Worm (Caenorhabditis elegans) whole organism, L1 larva: ENCODE measurements around the gene T21D12.14.

Source experiments
- C04F5.9 ChIP-seq: sonication (generic microtip); optimal IDR thresholded peaks from 2 replicates; lab custom pipeline; 2016; ENCODE audit warnings: missing genetic modification characterization, missing compliant biosample characterization
- C16A3.4 ChIP-seq: fragments of 150-350 bp; optimal IDR thresholded peaks from 2 replicates; lab custom pipeline; 2014; ENCODE audit warnings: missing biosample characterization, missing genetic modification characterization
- C34B4.2 ChIP-seq: sonication (generic microtip); optimal IDR thresholded peaks from 2 replicates; lab custom pipeline; 2017; ENCODE audit warnings: mild to moderate bottlenecking, missing genetic modification characterization, missing compliant biosample characterization
- F16B12.6 ChIP-seq: fragments of 150-350 bp; optimal IDR thresholded peaks from 2 replicates; lab custom pipeline; 2014; ENCODE audit warnings: missing biosample characterization, missing genetic modification characterization
- aha-1 ChIP-seq: fragments of 150-350 bp; optimal IDR thresholded peaks from 2 replicates; lab custom pipeline; 2014; ENCODE audit warnings: missing biosample characterization, missing genetic modification characterization
- aly-2 ChIP-seq: fragments of 150-350 bp; optimal IDR thresholded peaks from 2 replicates; lab custom pipeline; 2014; ENCODE audit warnings: missing biosample characterization, missing genetic modification characterization
- ceh-63 ChIP-seq: fragments of 200-800 bp; sonication (Bioruptor generic); optimal IDR thresholded peaks from 2 replicates; lab custom pipeline; 2018; ENCODE audit warnings: mild to moderate bottlenecking, missing genetic modification characterization, missing compliant biosample characterization
- ceh-88 ChIP-seq: fragments of 200-800 bp; sonication (Bioruptor generic); IDR thresholded peaks from 2 replicates; pipeline ENCODE4 v1.3.6; 2022; ENCODE audit warnings: missing genetic modification characterization, missing compliant biosample characterization
- ceh-90 ChIP-seq: sonication (generic microtip); optimal IDR thresholded peaks from 2 replicates; lab custom pipeline; 2016; ENCODE audit warnings: missing genetic modification characterization, missing compliant biosample characterization
- ces-1 ChIP-seq: fragments of 150-350 bp; optimal IDR thresholded peaks from 2 replicates; lab custom pipeline; 2014; ENCODE audit warnings: missing biosample characterization, missing genetic modification reagents, missing genetic modification characterization
- dpl-1 ChIP-seq, 3 experiments: fragments of 150-350 bp in 2 of 3; sonication (generic microtip) in 1 of 3; optimal IDR thresholded peaks; 2 replicates each; lab custom pipeline; 2014 to 2017; ENCODE audit warnings: missing biosample characterization in 3 of 3, missing genetic modification characterization in 3 of 3, missing genetic modification reagents in 3 of 3
- efl-3 ChIP-seq: fragments of 200-800 bp; sonication (Bioruptor generic); optimal IDR thresholded peaks from 2 replicates; lab custom pipeline; 2018; ENCODE audit warnings: mild to moderate bottlenecking, missing genetic modification characterization, missing compliant biosample characterization
- egl-13 ChIP-seq: sonication (generic microtip); optimal IDR thresholded peaks from 2 replicates; lab custom pipeline; 2016; ENCODE audit warnings: missing genotype, missing genetic modification reagents, missing genetic modification characterization, missing compliant biosample characterization
- elt-2 ChIP-seq: sonication (generic microtip); optimal IDR thresholded peaks from 2 replicates; lab custom pipeline; 2016; ENCODE audit warnings: missing genetic modification characterization, mild to moderate bottlenecking, inconsistent platforms, missing compliant biosample characterization, missing genetic modification reagents
- fkh-10 ChIP-seq: sonication (generic microtip); optimal IDR thresholded peaks from 2 replicates; lab custom pipeline; 2017; ENCODE audit warnings: missing biosample characterization, missing genetic modification reagents, missing genetic modification characterization
- fkh-4 ChIP-seq: sonication (generic microtip); optimal IDR thresholded peaks from 2 replicates; lab custom pipeline; 2016; ENCODE audit warnings: missing compliant biosample characterization, missing genetic modification characterization, borderline replicate concordance
- grh-1 ChIP-seq: fragments of 200-800 bp; sonication (Bioruptor generic); IDR thresholded peaks from 2 replicates; pipeline ENCODE4 v1.3.6; 2022; ENCODE audit warnings: missing genetic modification reagents, missing genetic modification characterization, missing compliant biosample characterization
- hlh-17 ChIP-seq: fragments of 200-800 bp; sonication (Bioruptor generic); optimal IDR thresholded peaks from 2 replicates; lab custom pipeline; 2018; ENCODE audit warnings: missing genetic modification characterization, mild to moderate bottlenecking, missing compliant biosample characterization, moderate library complexity, borderline replicate concordance
- hlh-4 ChIP-seq: sonication (generic microtip); optimal IDR thresholded peaks from 2 replicates; lab custom pipeline; 2016; ENCODE audit warnings: mild to moderate bottlenecking, missing genetic modification characterization, missing compliant biosample characterization
- isw-1 ChIP-seq: fragments of 200-800 bp; sonication (Bioruptor generic); IDR thresholded peaks from 2 replicates; pipeline ENCODE4 v1.3.6; 2022; ENCODE audit warnings: missing genetic modification characterization, missing compliant biosample characterization
- jun-1 ChIP-seq: fragments of 150-350 bp; optimal IDR thresholded peaks from 2 replicates; lab custom pipeline; 2014; ENCODE audit warnings: missing biosample characterization, missing genetic modification reagents, missing genetic modification characterization
- lin-14 ChIP-seq: fragments of 200-800 bp; sonication (Bioruptor generic); optimal IDR thresholded peaks from 2 replicates; lab custom pipeline; 2018; ENCODE audit warnings: mild to moderate bottlenecking, missing genetic modification characterization, moderate library complexity, missing compliant biosample characterization
- lin-15B ChIP-seq: fragments of 150-350 bp; sonication (generic microtip); optimal IDR thresholded peaks from 3 replicates; lab custom pipeline; 2014; ENCODE audit warnings: missing biosample characterization, missing genetic modification characterization
- lin-35 ChIP-seq, 2 experiments: fragments of 150-350 bp; optimal IDR thresholded peaks; 2 replicates each; lab custom pipeline; 2014; ENCODE audit warnings: missing biosample characterization in 2 of 2, missing genetic modification characterization in 2 of 2, missing genetic modification reagents in 2 of 2
- lir-3 ChIP-seq: sonication (generic microtip); optimal IDR thresholded peaks from 2 replicates; lab custom pipeline; 2016; ENCODE audit warnings: mild to moderate bottlenecking, missing genetic modification characterization, moderate library complexity, missing compliant biosample characterization; ENCODE audit not compliant: poor library complexity
- lsy-2 ChIP-seq, 2 experiments: fragments of 150-350 bp; optimal IDR thresholded peaks; 2 replicates each; lab custom pipeline; 2014; ENCODE audit warnings: missing biosample characterization in 2 of 2, missing genetic modification characterization in 2 of 2
- mdl-1 ChIP-seq, 2 experiments: fragments of 150-350 bp; optimal IDR thresholded peaks; 2 replicates each; lab custom pipeline; 2014 to 2017; ENCODE audit warnings: missing biosample characterization in 2 of 2, missing genetic modification characterization in 2 of 2, inconsistent platforms in 1 of 2
- mep-1 ChIP-seq: fragments of 150-350 bp; optimal IDR thresholded peaks from 2 replicates; lab custom pipeline; 2014; ENCODE audit warnings: missing biosample characterization, missing genetic modification characterization
- nhr-19 ChIP-seq: fragments of 200-800 bp; sonication (Bioruptor generic); conservative IDR thresholded peaks from 2 replicates; pipeline ENCODE4 v1.3.6; 2022; ENCODE audit warnings: missing genetic modification characterization, missing compliant biosample characterization
- nhr-237 ChIP-seq: fragments of 150-350 bp; optimal IDR thresholded peaks from 2 replicates; lab custom pipeline; 2014; ENCODE audit warnings: missing biosample characterization, missing genetic modification characterization
- nhr-47 ChIP-seq: sonication (generic microtip); optimal IDR thresholded peaks from 2 replicates; lab custom pipeline; 2016; ENCODE audit warnings: mild to moderate bottlenecking, missing genetic modification characterization, moderate library complexity, missing compliant biosample characterization
- nhr-71 ChIP-seq: sonication (generic microtip); optimal IDR thresholded peaks from 2 replicates; lab custom pipeline; 2016; ENCODE audit warnings: mild to moderate bottlenecking, missing genetic modification characterization, moderate library complexity, missing compliant biosample characterization
- nhr-76 ChIP-seq: sonication (generic microtip); optimal IDR thresholded peaks from 2 replicates; lab custom pipeline; 2017; ENCODE audit warnings: missing biosample characterization, missing genetic modification characterization
- nhr-77 ChIP-seq: fragments of 150-350 bp; optimal IDR thresholded peaks from 2 replicates; lab custom pipeline; 2014; ENCODE audit warnings: missing biosample characterization, missing genetic modification characterization
- nhr-84 ChIP-seq: sonication (generic microtip); optimal IDR thresholded peaks from 2 replicates; lab custom pipeline; 2017; ENCODE audit warnings: missing biosample characterization, missing genetic modification characterization
- pax-3 ChIP-seq: fragments of 200-800 bp; sonication (Bioruptor generic); optimal IDR thresholded peaks from 2 replicates; lab custom pipeline; 2018; ENCODE audit warnings: mild to moderate bottlenecking, missing genetic modification characterization, moderate library complexity, missing compliant biosample characterization
- pqm-1 ChIP-seq: sonication (generic microtip); optimal IDR thresholded peaks from 3 replicates; lab custom pipeline; 2017; ENCODE audit warnings: missing biosample characterization, missing genetic modification characterization
- rnt-1 ChIP-seq: sonication (generic microtip); optimal IDR thresholded peaks from 2 replicates; lab custom pipeline; 2016; ENCODE audit warnings: mild to moderate bottlenecking, missing genetic modification characterization, moderate library complexity, missing compliant biosample characterization
- snpc-4 ChIP-seq: fragments of 150-350 bp; optimal IDR thresholded peaks from 2 replicates; lab custom pipeline; 2014; ENCODE audit warnings: missing biosample characterization, missing genetic modification characterization
- snu-23 ChIP-seq: sonication (generic microtip); optimal IDR thresholded peaks from 2 replicates; lab custom pipeline; 2016; ENCODE audit warnings: missing genetic modification characterization, missing compliant biosample characterization
- sox-4 ChIP-seq: sonication (generic microtip); optimal IDR thresholded peaks from 2 replicates; lab custom pipeline; 2016; ENCODE audit warnings: missing genetic modification characterization, missing compliant biosample characterization
- sup-37 ChIP-seq: fragments of 200-800 bp; sonication (Bioruptor generic); optimal IDR thresholded peaks from 2 replicates; lab custom pipeline; 2018; ENCODE audit warnings: mild to moderate bottlenecking, missing genetic modification characterization, missing compliant biosample characterization
- swsn-7 ChIP-seq: sonication (generic microtip); optimal IDR thresholded peaks from 2 replicates; lab custom pipeline; 2016; ENCODE audit warnings: missing genetic modification characterization, missing compliant biosample characterization
- tbx-2 ChIP-seq: sonication (generic microtip); optimal IDR thresholded peaks from 2 replicates; lab custom pipeline; 2016; ENCODE audit warnings: missing genetic modification characterization, missing compliant biosample characterization
- unc-130 ChIP-seq: fragments of 150-350 bp; optimal IDR thresholded peaks from 2 replicates; lab custom pipeline; 2017; ENCODE audit warnings: missing biosample characterization, missing genetic modification characterization, inconsistent platforms
- unc-86 ChIP-seq: sonication (generic microtip); optimal IDR thresholded peaks from 2 replicates; lab custom pipeline; 2016; ENCODE audit warnings: missing genetic modification characterization, missing compliant biosample characterization
- unc-98 ChIP-seq: fragments of 200-800 bp; sonication (Bioruptor generic); IDR thresholded peaks from 2 replicates; pipeline ENCODE4 v1.3.6; 2022; ENCODE audit warnings: missing genetic modification characterization, missing compliant biosample characterization
- vab-15 ChIP-seq: sonication (generic microtip); optimal IDR thresholded peaks from 2 replicates; lab custom pipeline; 2017; ENCODE audit warnings: missing genotype, mild to moderate bottlenecking, missing genetic modification characterization, missing compliant biosample characterization
- xbp-1 ChIP-seq: sonication (generic microtip); optimal IDR thresholded peaks from 2 replicates; lab custom pipeline; 2016; ENCODE audit warnings: missing genetic modification characterization, missing compliant biosample characterization
- zag-1 ChIP-seq: fragments of 150-350 bp; optimal IDR thresholded peaks from 2 replicates; lab custom pipeline; 2014; ENCODE audit warnings: missing biosample characterization, missing genetic modification characterization
- zip-4 ChIP-seq: fragments of 200-800 bp; sonication (Bioruptor generic); optimal IDR thresholded peaks from 2 replicates; lab custom pipeline; 2018; ENCODE audit warnings: mild to moderate bottlenecking, missing genetic modification characterization, moderate library complexity, missing compliant biosample characterization

Gene T21D12.14

DNA sequence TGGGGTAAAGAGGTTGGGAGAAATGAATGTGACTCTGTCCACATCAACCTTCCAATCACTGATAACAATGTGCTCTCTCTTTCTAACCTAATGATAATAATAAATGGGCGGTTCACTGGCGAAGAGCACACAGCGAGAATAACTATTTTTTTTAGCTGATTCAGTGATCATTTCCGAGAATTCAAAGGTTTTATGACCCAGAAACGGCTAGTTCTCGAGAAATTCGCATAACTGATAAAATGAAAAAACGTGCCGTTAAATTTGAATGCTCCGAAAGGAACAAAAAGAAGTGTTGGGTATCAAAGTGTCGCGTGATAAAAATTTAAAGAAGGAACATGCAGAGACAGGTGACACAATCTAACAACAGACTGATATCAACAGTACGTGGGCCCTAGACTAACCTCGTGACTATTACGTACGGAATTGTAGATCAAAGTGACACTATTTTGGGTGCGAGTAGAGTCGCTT is 7.8 kb upstream of the T21D12.14 start (continued):
- TF ChIP-seq lir-3 (tag; lab: Kevin White, UChicago) = no peak
- TF ChIP-seq lin-15B (tag; lab: Kevin White, UChicago) = no peak
- no peak for TF ChIP-seq xbp-1
- no peak for TF ChIP-seq ces-1 (GFP tag; lab: Kevin White, UChicago)
- no peak for TF ChIP-seq sox-4
- peak in 1 of 2 experiments; percentile 54 for TF ChIP-seq mdl-1 (tag; optimal IDR thresholded peaks at IDR 0.05; lab: Kevin White, UChicago)
- no peak for TF ChIP-seq egl-13 (tag; lab: Kevin White, UChicago)
- peak; percentile 34 for TF ChIP-seq snu-23 (GFP tag; lab: Kevin White, UChicago)
- no peak for TF ChIP-seq ceh-90 (tag; lab: Kevin White, UChicago)
- TF ChIP-seq C04F5.9 (tag; lab: Kevin White, UChicago) = no peak
- TF ChIP-seq nhr-76 = no peak
- TF ChIP-seq lsy-2 (tag; optimal IDR thresholded peaks at IDR 0.05; lab: Kevin White, UChicago) = no peak
- TF ChIP-seq snpc-4 (tag; lab: Kevin White, UChicago) = no peak
- TF ChIP-seq fkh-4 (tag; lab: Kevin White, UChicago) = no peak
- TF ChIP-seq dpl-1 (GFP tag; optimal IDR thresholded peaks at IDR 0.05; lab: Kevin White, UChicago) = peak in 1 of 3 experiments; percentile 49
- peak; percentile 46 for TF ChIP-seq lin-14 (GFP tag; lab: Kevin White, UChicago)
- no peak for TF ChIP-seq unc-98 (GFP tag; lab: Robert Waterston, UW)
- no peak for TF ChIP-seq nhr-77 (tag; lab: Kevin White, UChicago)
- TF ChIP-seq F16B12.6 = no peak
- TF ChIP-seq nhr-47 (tag; lab: Kevin White, UChicago) = peak; percentile 2
- TF ChIP-seq ceh-63 = no peak
- no peak for TF ChIP-seq swsn-7 (tag; lab: Kevin White, UChicago)

- no peak for TF ChIP-seq hlh-17
- no peak for TF ChIP-seq pax-3 (tag; lab: Kevin White, UChicago)
- no peak for TF ChIP-seq C34B4.2 (tag; lab: Kevin White, UChicago)
- TF ChIP-seq lin-35 (GFP tag; optimal IDR thresholded peaks at IDR 0.05; lab: Kevin White, UChicago) = no peak
- no peak for TF ChIP-seq pqm-1 (tag; lab: Kevin White, UChicago)
- TF ChIP-seq fkh-10 (GFP tag; lab: Kevin White, UChicago) = no peak
- TF ChIP-seq snu-23 (GFP tag; lab: Kevin White, UChicago) = peak; percentile 23
- no peak for TF ChIP-seq isw-1 (GFP tag; lab: Robert Waterston, UW)
- no peak for TF ChIP-seq ceh-88 (GFP tag; lab: Robert Waterston, UW)
- no peak for TF ChIP-seq nhr-84 (tag; lab: Kevin White, UChicago)
- TF ChIP-seq mep-1 (tag; lab: Kevin White, UChicago) = no peak
- TF ChIP-seq C04F5.9 (tag; lab: Kevin White, UChicago) = no peak
- peak; percentile 38 for TF ChIP-seq nhr-71
- no peak; the same call in 1 of the 2 replicates for TF ChIP-seq nhr-19
- TF ChIP-seq unc-130 (tag; lab: Kevin White, UChicago) = no peak
- no peak for TF ChIP-seq fkh-4 (tag; lab: Kevin White, UChicago)
- no peak for TF ChIP-seq sup-37
- no peak for TF ChIP-seq zag-1
- TF ChIP-seq unc-98 (GFP tag; lab: Robert Waterston, UW) = no peak
- no peak for TF ChIP-seq nhr-237
- TF ChIP-seq aly-2 (tag; lab: Kevin White, UChicago) = no peak
- TF ChIP-seq tbx-2 (tag; lab: Kevin White, UChicago) = peak; percentile 1
- no peak for TF ChIP-seq hlh-4 (tag; lab: Kevin White, UChicago)
- no peak for TF ChIP-seq rnt-1 (tag; lab: Kevin White, UChicago)
- peak in 1 of 2 experiments; percentile 61 for TF ChIP-seq mdl-1 (tag; optimal IDR thresholded peaks at IDR 0.05; lab: Kevin White, UChicago)
- TF ChIP-seq dpl-1 (GFP tag; optimal IDR thresholded peaks at IDR 0.05; lab: Kevin White, UChicago) = peak in 1 of 3 experiments; percentile 3
- TF ChIP-seq vab-15 (tag; lab: Kevin White, UChicago) = no peak
- TF ChIP-seq aha-1 = no peak
- TF ChIP-seq efl-3 (GFP tag; lab: Kevin White, UChicago) = no peak
- TF ChIP-seq jun-1 = no peak
- TF ChIP-seq unc-86 (tag; lab: Kevin White, UChicago) = no peak
- TF ChIP-seq grh-1 (GFP tag; lab: Robert Waterston, UW) = no peak
- no peak for TF ChIP-seq zip-4
- TF ChIP-seq elt-2 (tag; lab: Kevin White, UChicago) = no peak
- no peak for TF ChIP-seq C16A3.4 (tag; lab: Kevin White, UChicago)
Measured at ce11 chrIV:294737-295136, 6.8 kb upstream of the T21D12.14 start.
